Fruit fly (Drosophila melanogaster): ENCODE data around the gene CG12071.

dm6 chr3R:30876136-30876683 lies 4.6 kb downstream of the CG12071 start, which contains the start of gene CG15546:
- TF ChIP-seq Xbp1 (GFP tag; optimal IDR thresholded peaks at IDR 0.05) (no peak), CG11695 (GFP tag; IDR thresholded peaks at IDR 0.05) (no peak), Chrac-16 (GFP tag; optimal IDR thresholded peaks at IDR 0.05) (no peak), Dll (GFP tag; IDR thresholded peaks at IDR 0.05; ENCODE audit: partially characterized antibody) (no peak), CG33557 (GFP tag; optimal IDR thresholded peaks at IDR 0.05) (no peak), Sry-β (GFP tag; optimal IDR thresholded peaks at IDR 0.05) (no peak), en (GFP tag; optimal IDR thresholded peaks at IDR 0.05) (no peak), tio (GFP tag; optimal IDR thresholded peaks at IDR 0.05) (no peak), stc (GFP tag; IDR thresholded peaks at IDR 0.05) (no peak), bigmax (GFP tag; optimal IDR thresholded peaks at IDR 0.05) (no peak)
